Fruit fly (Drosophila melanogaster): ENCODE results near the gene Akr1B.
"Not testable (repeated sequence)": the region's sequence is repeated elsewhere in the genome, so short reads cannot be mapped to it uniquely, and the experiment has no call there.

DNA sequence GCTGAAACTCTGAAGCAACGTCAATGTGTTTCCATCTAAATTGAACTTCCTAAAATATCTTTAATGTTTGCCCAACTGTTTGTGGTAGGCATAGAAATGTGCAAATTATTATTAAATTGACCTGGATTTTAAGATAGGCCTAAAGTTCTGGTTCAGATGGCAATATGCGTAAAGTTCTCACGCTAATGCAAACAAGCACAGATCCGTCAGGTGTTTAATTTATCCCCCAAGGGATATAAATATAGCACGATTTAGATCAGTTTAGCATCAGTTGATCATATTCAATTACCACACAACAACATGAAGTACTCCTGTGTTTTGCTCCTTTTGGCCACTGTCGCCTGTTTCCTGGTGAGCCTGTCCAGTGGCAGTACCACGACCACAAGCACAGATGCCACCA is 34.8 kb downstream of the Akr1B start, which contains the start of gene CG7377:
- TF ChIP-seq HLH106 (tag; optimal IDR thresholded peaks at IDR 0.05); lola (GFP tag; optimal IDR thresholded peaks at IDR 0.05); dl (GFP tag; optimal IDR thresholded peaks at IDR 0.05; ENCODE audit: insufficient read depth in 1 of 2, partially characterized antibody in 2 of 2); dsf (GFP tag; optimal IDR thresholded peaks at IDR 0.05; ENCODE audit: borderline replicate concordance); GATAd (GFP tag; optimal IDR thresholded peaks at IDR 0.05); Hr78 (GFP tag; optimal IDR thresholded peaks at IDR 0.05); jim (GFP tag; optimal IDR thresholded peaks at IDR 0.05); Rel (GFP tag; optimal IDR thresholded peaks at IDR 0.05); Rel (tag; optimal IDR thresholded peaks at IDR 0.05); usp (GFP tag; optimal IDR thresholded peaks at IDR 0.05); h (GFP tag; optimal IDR thresholded peaks at IDR 0.05): not testable (repeated sequence)

Data from whole organism, wandering third instar larva.